Fruit fly (Drosophila melanogaster) whole organism, embryonic: Measurements from ENCODE around the gene Dbp21E2.
A peak's percentile ranks its signal among the peaks of the same experiment; 100 is the strongest.

Experiments used
- Asciz ChIP-seq: fragments of 200-800 bp; sonication (Bioruptor generic); optimal IDR thresholded peaks from 2 replicates; lab custom pipeline; 2017; ENCODE audit warnings: missing biosample characterization, mild to moderate bottlenecking, missing genetic modification characterization, missing genetic modification reagents
- CG10209 ChIP-seq: fragments of 200-800 bp; sonication (Bioruptor generic); optimal IDR thresholded peaks from 3 replicates; lab custom pipeline; 2017; ENCODE audit warnings: missing biosample characterization, mild to moderate bottlenecking, missing genetic modification characterization, missing genetic modification reagents
- CG11723 ChIP-seq: fragments of 200-800 bp; sonication (Bioruptor generic); optimal IDR thresholded peaks from 2 replicates; lab custom pipeline; 2017; ENCODE audit warnings: missing biosample characterization, mild to moderate bottlenecking, missing genetic modification characterization
- CG12391 ChIP-seq: fragments of 200-800 bp; sonication (Bioruptor generic); optimal IDR thresholded peaks from 3 replicates; lab custom pipeline; 2018; ENCODE audit warnings: missing biosample characterization, mild to moderate bottlenecking, missing genetic modification characterization, moderate library complexity
- CG14860 ChIP-seq: fragments of 200-800 bp; sonication (Bioruptor generic); IDR thresholded peaks from 3 replicates; pipeline ENCODE4 v1.3.6; 2022; ENCODE audit warnings: missing biosample characterization, missing genetic modification characterization; ENCODE audit not compliant: partially characterized antibody
- CG1529 ChIP-seq: fragments of 200-800 bp; sonication (Bioruptor generic); optimal IDR thresholded peaks from 3 replicates; lab custom pipeline; 2018; ENCODE audit warnings: missing biosample characterization, missing genetic modification characterization
- CG1602 ChIP-seq: fragments of 200-800 bp; sonication (Bioruptor generic); optimal IDR thresholded peaks from 3 replicates; lab custom pipeline; 2016; ENCODE audit warnings: missing biosample characterization, missing genetic modification characterization
- CG17385 ChIP-seq: fragments of 200-800 bp; sonication (Bioruptor generic); optimal IDR thresholded peaks from 3 replicates; lab custom pipeline; 2018; ENCODE audit warnings: missing biosample characterization, mild to moderate bottlenecking, missing genetic modification characterization
- CG18262 ChIP-seq: fragments of 200-800 bp; optimal IDR thresholded peaks from 3 replicates; lab custom pipeline; 2019; ENCODE audit warnings: missing biosample characterization, mild to moderate bottlenecking, missing genetic modification characterization, moderate library complexity
- CG2199 ChIP-seq: fragments of 200-800 bp; sonication (Bioruptor generic); IDR thresholded peaks from 3 replicates; pipeline ENCODE4 v1.3.6; 2022; ENCODE audit warnings: missing biosample characterization, missing genetic modification characterization
- CG30403 ChIP-seq: fragments of 200-800 bp; sonication (Bioruptor generic); optimal IDR thresholded peaks from 3 replicates; lab custom pipeline; 2016; ENCODE audit warnings: missing biosample characterization, missing genetic modification characterization
- CG30431 ChIP-seq: fragments of 200-800 bp; sonication (Bioruptor generic); optimal IDR thresholded peaks from 2 replicates; lab custom pipeline; 2017; ENCODE audit warnings: missing biosample characterization, missing genetic modification characterization
- CG32532 ChIP-seq: fragments of 200-800 bp; sonication (Bioruptor generic); IDR thresholded peaks from 2 replicates; pipeline ENCODE4 v1.3.6; 2022; ENCODE audit warnings: missing biosample characterization, missing genetic modification characterization
- CG32772 ChIP-seq: fragments of 200-800 bp; sonication (Bioruptor generic); IDR thresholded peaks from 2 replicates; pipeline ENCODE4 v1.3.6; 2022; ENCODE audit warnings: missing biosample characterization, missing genetic modification characterization
- CG3407 ChIP-seq: fragments of 200-800 bp; sonication (Bioruptor generic); optimal IDR thresholded peaks from 2 replicates; lab custom pipeline; 2018; ENCODE audit warnings: missing biosample characterization, mild to moderate bottlenecking, missing genetic modification characterization
- CG34224 ChIP-seq: fragments of 200-800 bp; sonication (Bioruptor generic); IDR thresholded peaks from 3 replicates; pipeline ENCODE4 v1.3.6; 2022; ENCODE audit warnings: missing biosample characterization, missing genetic modification characterization; ENCODE audit not compliant: partially characterized antibody
- CG4328 ChIP-seq: fragments of 200-800 bp; sonication (Bioruptor generic); optimal IDR thresholded peaks from 3 replicates; lab custom pipeline; 2017; ENCODE audit warnings: missing biosample characterization, missing genetic modification reagents, missing genetic modification characterization
- CG4820 ChIP-seq: fragments of 200-800 bp; sonication (Bioruptor generic); optimal IDR thresholded peaks from 3 replicates; lab custom pipeline; 2016; ENCODE audit warnings: missing biosample characterization, missing genetic modification characterization
- CG5953 ChIP-seq: fragments of 200-800 bp; sonication (Bioruptor generic); IDR thresholded peaks from 2 replicates; pipeline ENCODE4 v1.3.6; 2022; ENCODE audit warnings: missing biosample characterization, missing genetic modification characterization
- CG6813 ChIP-seq: fragments of 200-800 bp; sonication (Bioruptor generic); optimal IDR thresholded peaks from 2 replicates; lab custom pipeline; 2017; ENCODE audit warnings: missing biosample characterization, missing genetic modification characterization, mild to moderate bottlenecking, moderate library complexity, missing genetic modification reagents
- CG9437 ChIP-seq: fragments of 200-800 bp; sonication (Bioruptor generic); optimal IDR thresholded peaks from 2 replicates; lab custom pipeline; 2018; ENCODE audit warnings: missing biosample characterization, mild to moderate bottlenecking, missing genetic modification characterization
- CoRest ChIP-seq: fragments of 200-800 bp; sonication (Bioruptor generic); optimal IDR thresholded peaks from 3 replicates; lab custom pipeline; 2018; ENCODE audit warnings: missing biosample characterization, mild to moderate bottlenecking, missing genetic modification characterization, moderate library complexity
- D19A ChIP-seq: fragments of 200-800 bp; optimal IDR thresholded peaks from 3 replicates; lab custom pipeline; 2019; ENCODE audit warnings: missing biosample characterization, mild to moderate bottlenecking, missing genetic modification characterization, moderate library complexity
- Elba2 ChIP-seq: fragments of 200-800 bp; sonication (Bioruptor generic); optimal IDR thresholded peaks from 3 replicates; lab custom pipeline; 2016; ENCODE audit warnings: missing biosample characterization, missing genetic modification characterization
- Hand ChIP-seq: fragments of 200-800 bp; sonication (Bioruptor generic); optimal IDR thresholded peaks from 2 replicates; lab custom pipeline; 2017; ENCODE audit warnings: mild to moderate bottlenecking, missing biosample characterization, missing genetic modification reagents, missing genetic modification characterization
- Hey ChIP-seq: fragments of 200-800 bp; sonication (Bioruptor generic); optimal IDR thresholded peaks from 3 replicates; lab custom pipeline; 2018; ENCODE audit warnings: missing biosample characterization, mild to moderate bottlenecking, missing genetic modification characterization
- Hr78 ChIP-seq, 2 experiments: fragments of 200-800 bp in 1 of 2; fragments of >200 bp in 1 of 2; sonication (Bioruptor generic) in 1 of 2; optimal IDR thresholded peaks; 2 replicates each; lab custom pipeline; 2017 to 2019; ENCODE audit warnings: missing biosample characterization in 2 of 2, missing genetic modification characterization in 2 of 2, mild to moderate bottlenecking in 1 of 2, moderate library complexity in 1 of 2
- Lhr ChIP-seq: fragments of 200-800 bp; sonication (Bioruptor generic); optimal IDR thresholded peaks from 3 replicates; lab custom pipeline; 2017; ENCODE audit warnings: mild to moderate bottlenecking, missing biosample characterization, missing genetic modification reagents, missing genetic modification characterization
- NK7.1 ChIP-seq: fragments of 200-800 bp; sonication (Bioruptor generic); optimal IDR thresholded peaks from 3 replicates; lab custom pipeline; 2016; ENCODE audit warnings: missing biosample characterization, missing genetic modification characterization
- Ravus ChIP-seq: fragments of 200-800 bp; sonication (Bioruptor generic); IDR thresholded peaks from 2 replicates; pipeline ENCODE4 v1.3.6; 2022; ENCODE audit warnings: missing biosample characterization, missing genetic modification characterization
- Six4 ChIP-seq: fragments of 200-800 bp; sonication (Bioruptor generic); optimal IDR thresholded peaks from 2 replicates; lab custom pipeline; 2016; ENCODE audit warnings: missing biosample characterization, missing genetic modification characterization
- chif ChIP-seq, 2 experiments: fragments of 200-800 bp; sonication (Bioruptor generic); optimal IDR thresholded peaks; 3 replicates each; lab custom pipeline; 2016; ENCODE audit warnings: missing biosample characterization in 2 of 2, missing genetic modification characterization in 2 of 2
- ci ChIP-seq: fragments of 200-800 bp; sonication (Bioruptor generic); IDR thresholded peaks from 3 replicates; pipeline ENCODE4 v1.3.6; 2022; ENCODE audit warnings: missing biosample characterization, missing genetic modification characterization
- cwo ChIP-seq: fragments of 200-800 bp; sonication (Bioruptor generic); optimal IDR thresholded peaks from 3 replicates; lab custom pipeline; 2017; ENCODE audit warnings: missing biosample characterization, missing genetic modification characterization, mild to moderate bottlenecking, moderate library complexity, missing genetic modification reagents
- esg ChIP-seq: fragments of 200-800 bp; sonication (Bioruptor generic); conservative IDR thresholded peaks from 2 replicates; pipeline ENCODE4 v1.3.6; 2022; ENCODE audit warnings: missing biosample characterization, missing genetic modification characterization
- fd64A ChIP-seq: fragments of 200-800 bp; sonication (Bioruptor generic); optimal IDR thresholded peaks from 3 replicates; lab custom pipeline; 2018; ENCODE audit warnings: missing biosample characterization, mild to moderate bottlenecking, missing genetic modification characterization
- gem ChIP-seq: fragments of 200-800 bp; sonication (Bioruptor generic); optimal IDR thresholded peaks from 2 replicates; lab custom pipeline; 2019; ENCODE audit warnings: missing biosample characterization, mild to moderate bottlenecking, missing genetic modification characterization, moderate library complexity
- gsb-n ChIP-seq: fragments of 200-800 bp; sonication (Bioruptor generic); optimal IDR thresholded peaks from 3 replicates; lab custom pipeline; 2018; ENCODE audit warnings: missing biosample characterization, mild to moderate bottlenecking, missing genetic modification characterization
- ind ChIP-seq: fragments of 200-800 bp; sonication (Bioruptor generic); optimal IDR thresholded peaks from 3 replicates; lab custom pipeline; 2016; ENCODE audit warnings: missing biosample characterization, missing genetic modification characterization
- odd ChIP-seq: fragments of 200-800 bp; sonication (Bioruptor generic); optimal IDR thresholded peaks from 2 replicates; lab custom pipeline; 2017; ENCODE audit warnings: missing biosample characterization, mild to moderate bottlenecking, missing genetic modification characterization
- row ChIP-seq: fragments of 200-800 bp; sonication (Bioruptor generic); IDR thresholded peaks from 3 replicates; pipeline ENCODE4 v1.3.6; 2022; ENCODE audit warnings: missing biosample characterization, missing genetic modification characterization
- sens-2 ChIP-seq: fragments of 200-800 bp; sonication (Bioruptor generic); IDR thresholded peaks from 2 replicates; pipeline ENCODE4 v1.3.6; 2022; ENCODE audit warnings: missing biosample characterization, missing genetic modification characterization
- seq ChIP-seq: fragments of 200-800 bp; sonication (Bioruptor generic); IDR thresholded peaks from 2 replicates; pipeline ENCODE4 v1.3.6; 2022; ENCODE audit warnings: missing biosample characterization, missing genetic modification characterization
- so ChIP-seq: fragments of 200-800 bp; sonication (Bioruptor generic); IDR thresholded peaks from 3 replicates; pipeline ENCODE4 v1.3.6; 2022; ENCODE audit warnings: missing biosample characterization, missing genetic modification characterization
- stwl ChIP-seq: fragments of 200-800 bp; sonication (Bioruptor generic); optimal IDR thresholded peaks from 3 replicates; lab custom pipeline; 2018; ENCODE audit warnings: missing biosample characterization, mild to moderate bottlenecking, missing genetic modification characterization, moderate library complexity
- sug ChIP-seq: fragments of 200-800 bp; optimal IDR thresholded peaks from 2 replicates; lab custom pipeline; 2019; ENCODE audit warnings: missing biosample characterization, mild to moderate bottlenecking, missing genetic modification characterization, moderate library complexity
- tap ChIP-seq: fragments of 200-800 bp; optimal IDR thresholded peaks from 3 replicates; lab custom pipeline; 2019; ENCODE audit warnings: missing biosample characterization, mild to moderate bottlenecking, missing genetic modification characterization, moderate library complexity
- yki ChIP-seq: fragments of >200 bp; optimal IDR thresholded peaks from 3 replicates; lab custom pipeline; 2018

Dbp21E2 gene

DNA sequence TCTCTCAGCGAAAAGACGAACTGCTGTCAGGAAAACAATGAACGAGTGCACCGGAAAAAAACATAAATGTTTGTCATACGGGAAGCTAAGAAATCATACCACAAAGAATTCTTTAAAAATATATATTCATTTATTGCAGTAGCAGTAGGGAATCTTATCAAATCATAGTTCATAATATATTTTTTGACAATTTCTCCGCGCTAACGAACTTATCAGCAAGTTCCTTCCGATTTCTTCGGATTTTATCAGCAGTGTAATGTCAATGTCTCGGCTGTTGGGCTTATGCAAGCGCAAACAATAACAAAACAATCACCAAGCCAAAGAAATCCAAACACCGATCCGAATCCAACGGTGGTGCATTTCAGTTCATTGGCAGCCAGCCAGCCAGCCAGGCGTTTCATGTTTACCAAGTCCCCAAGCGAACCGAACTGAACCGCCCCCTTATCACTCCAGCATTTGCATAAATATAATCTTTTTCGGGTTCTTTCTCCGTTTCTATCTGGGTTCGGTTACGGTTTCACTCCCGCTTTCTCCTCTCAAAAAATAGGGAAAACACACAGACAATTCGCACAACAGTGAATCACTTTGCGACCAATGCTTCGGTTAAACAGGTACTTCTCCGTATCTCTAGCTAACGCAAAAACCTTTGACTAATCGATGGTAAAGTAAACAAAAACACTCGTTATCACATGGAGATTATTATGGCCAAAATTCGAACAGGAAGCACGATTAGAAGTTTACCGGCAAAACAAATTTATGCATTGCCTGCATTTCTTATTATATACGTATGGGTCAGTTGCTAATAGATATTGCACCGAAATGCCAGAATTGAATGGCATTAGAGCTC is 16.4 kb downstream of the Dbp21E2 start (continued):
- TF ChIP-seq CG5953 (GFP tag; lab: Robert Waterston, UW) (0 out of 2 replicates have a peak, but pooled peaks have one; percentile 28), CG17385 (GFP tag; lab: Kevin White, UChicago) (peak; percentile 48), tap (tag; lab: Kevin White, UChicago) (peak; percentile 44), Hr78 (GFP tag; optimal IDR thresholded peaks at IDR 0.05; lab: Kevin White, UChicago) (peak in 1 of 2 experiments; percentile 68), CG32532 (GFP tag; lab: Robert Waterston, UW) (no peak), CG12391 (tag; lab: Kevin White, UChicago) (peak; percentile 74), CG30431 (GFP tag; lab: Kevin White, UChicago) (peak; percentile 6), chif (GFP tag; optimal IDR thresholded peaks at IDR 0.05; lab: Kevin White, UChicago) (peak; percentile 7 to 34), so (GFP tag; lab: Robert Waterston, UW) (0 out of 3 replicates have a peak, but pooled peaks have one; percentile 11), CG34224 (no peak), CG32772 (no peak; the same call in 1 of the 2 replicates), Ravus (GFP tag; lab: Robert Waterston, UW) (no peak), yki (lab: Kevin White, UChicago) (no peak), CG4820 (GFP tag; lab: Kevin White, UChicago) (no peak), CG10209 (GFP tag; lab: Kevin White, UChicago) (peak; percentile 33), sug (tag; lab: Kevin White, UChicago) (peak; percentile 13), D19A (peak; percentile 28), CG1529 (GFP tag; lab: Kevin White, UChicago) (peak; percentile 65), gsb-n (peak; percentile 65), stwl (tag; lab: Kevin White, UChicago) (no peak), row (GFP tag; lab: Robert Waterston, UW) (peak; percentile 64; the same call in 2 of the 3 replicates), CoRest (peak; percentile 29), Hand (GFP tag; lab: Kevin White, UChicago) (no peak), Asciz (peak; percentile 54), Elba2 (GFP tag; lab: Kevin White, UChicago) (no peak), CG1602 (GFP tag; lab: Kevin White, UChicago) (peak; percentile 49), ind (GFP tag; lab: Kevin White, UChicago) (no peak), CG2199 (GFP tag; lab: Robert Waterston, UW) (peak; percentile 31; the same call in 1 of the 3 replicates), NK7.1 (GFP tag; lab: Kevin White, UChicago) (no peak), cwo (GFP tag; lab: Kevin White, UChicago) (peak; percentile 26), sens-2 (GFP tag; lab: Robert Waterston, UW) (peak; percentile 36; the same call in 1 of the 2 replicates), CG9437 (GFP tag; lab: Kevin White, UChicago) (peak; percentile 29), CG6813 (GFP tag; lab: Kevin White, UChicago) (no peak), fd64A (peak; percentile 48), CG3407 (GFP tag; lab: Kevin White, UChicago) (peak; percentile 57), ci (peak; percentile 70), Hey (tag; lab: Kevin White, UChicago) (no peak), CG4328 (GFP tag; lab: Kevin White, UChicago) (peak; percentile 5), Lhr (GFP tag; lab: Kevin White, UChicago) (peak; percentile 36), CG11723 (GFP tag; lab: Kevin White, UChicago) (no peak), Six4 (GFP tag; lab: Kevin White, UChicago) (peak; percentile 7), CG18262 (tag; lab: Kevin White, UChicago) (peak; percentile 66), CG30403 (GFP tag; lab: Kevin White, UChicago) (peak; percentile 63), odd (GFP tag; lab: Kevin White, UChicago) (peak; percentile 29), CG14860 (no peak), esg (0 out of 2 replicates have a peak, but pooled peaks have one; percentile 15), gem (tag; lab: Kevin White, UChicago) (peak; percentile 84), seq (GFP tag; lab: Robert Waterston, UW) (0 out of 2 replicates have a peak, but pooled peaks have one; percentile 21)
